Fruit fly (Drosophila melanogaster) whole organism: ENCODE data around the gene CG6149.

Source experiments
- CG8478 ChIP-seq: fragments of >200 bp; optimal IDR thresholded peaks from 2 replicates; lab custom pipeline; 2018; ENCODE audit warnings: inconsistent platforms
- Dll ChIP-seq: fragments of >200 bp; optimal IDR thresholded peaks from 2 replicates; lab custom pipeline; 2017
- EcR ChIP-seq, 2 experiments: fragments of >200 bp; optimal IDR thresholded peaks; 2 replicates each; lab custom pipeline; 2017; ENCODE audit warnings: missing biosample characterization in 2 of 2, missing genetic modification characterization in 2 of 2, missing genetic modification reagents in 2 of 2
- pan ChIP-seq: fragments of >200 bp; optimal IDR thresholded peaks from 2 replicates; lab custom pipeline; 2017
- psq ChIP-seq: fragments of >200 bp; optimal IDR thresholded peaks from 2 replicates; lab custom pipeline; 2017
- usp ChIP-seq: fragments of >200 bp; optimal IDR thresholded peaks from 2 replicates; lab custom pipeline; 2017; ENCODE audit warnings: missing biosample characterization, missing genetic modification characterization, mixed read lengths

CG6149 gene

dm6 chr3L:11448349-11448748, 13.1 kb upstream of the CG6149 start:
- TF ChIP-seq usp (no peak), pan (lab: Kevin White, UChicago) (no peak), CG8478 (lab: Kevin White, UChicago) (no peak), psq (no peak), EcR (GFP tag; optimal IDR thresholded peaks at IDR 0.05; lab: Kevin White, UChicago) (no peak), Dll (lab: Kevin White, UChicago) (no peak)

dm6 chr3L:11447022-11447728, 11.9 kb upstream of the CG6149 start:
- TF ChIP-seq usp (no peak), EcR (GFP tag; optimal IDR thresholded peaks at IDR 0.05; lab: Kevin White, UChicago) (peak in 1 of 2 experiments; percentile 90)

DNA sequence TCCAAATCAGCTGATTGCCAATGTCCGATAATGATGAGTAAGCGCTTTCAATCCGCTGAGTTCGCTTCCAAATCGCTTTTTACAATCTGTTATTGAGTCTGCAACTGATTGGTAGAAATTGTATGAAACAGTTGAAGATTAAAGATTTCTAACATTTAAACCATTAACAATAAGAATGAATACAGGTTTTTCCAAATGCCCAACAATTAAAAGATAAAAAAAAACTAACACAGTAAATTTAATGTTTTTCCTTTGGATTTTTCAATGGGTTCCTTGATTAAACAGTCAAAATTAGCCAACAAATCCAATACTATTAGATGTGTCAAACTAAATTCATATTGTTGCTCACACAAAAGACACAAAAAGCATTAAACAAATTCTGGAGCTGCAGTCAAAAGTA, 9.6 kb upstream of the CG6149 start, which contains the start of gene CG7557:
Gene CG7557, plus strand, starts transcription at position 301 of the 400 bp plus-strand sequence.
- no peak for TF ChIP-seq psq
- no peak for TF ChIP-seq Dll (lab: Kevin White, UChicago)
- no peak for TF ChIP-seq usp
- no peak for TF ChIP-seq CG8478 (lab: Kevin White, UChicago)
- no peak for TF ChIP-seq pan (lab: Kevin White, UChicago)
- TF ChIP-seq EcR (GFP tag; optimal IDR thresholded peaks at IDR 0.05; lab: Kevin White, UChicago) = no peak

DNA sequence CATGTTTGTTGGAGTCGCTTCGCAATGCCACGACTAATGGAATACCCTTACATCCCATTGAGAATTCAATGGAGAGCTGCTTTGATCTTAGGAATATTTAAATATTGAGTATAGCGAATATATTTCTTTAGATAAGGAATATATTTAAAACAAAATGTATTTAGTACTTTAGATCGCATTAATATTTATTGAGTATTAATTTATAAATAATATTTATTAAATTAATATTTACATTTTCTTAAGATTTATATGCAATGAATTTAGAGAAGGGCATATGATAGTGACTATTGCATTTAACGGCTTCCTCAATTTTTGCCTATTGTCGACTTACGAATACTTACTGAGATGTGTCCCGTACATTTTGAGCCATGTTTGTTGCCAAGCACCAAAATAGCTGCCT, 8.9 kb upstream of the CG6149 start:
- TF ChIP-seq pan (lab: Kevin White, UChicago) = no peak

DNA sequence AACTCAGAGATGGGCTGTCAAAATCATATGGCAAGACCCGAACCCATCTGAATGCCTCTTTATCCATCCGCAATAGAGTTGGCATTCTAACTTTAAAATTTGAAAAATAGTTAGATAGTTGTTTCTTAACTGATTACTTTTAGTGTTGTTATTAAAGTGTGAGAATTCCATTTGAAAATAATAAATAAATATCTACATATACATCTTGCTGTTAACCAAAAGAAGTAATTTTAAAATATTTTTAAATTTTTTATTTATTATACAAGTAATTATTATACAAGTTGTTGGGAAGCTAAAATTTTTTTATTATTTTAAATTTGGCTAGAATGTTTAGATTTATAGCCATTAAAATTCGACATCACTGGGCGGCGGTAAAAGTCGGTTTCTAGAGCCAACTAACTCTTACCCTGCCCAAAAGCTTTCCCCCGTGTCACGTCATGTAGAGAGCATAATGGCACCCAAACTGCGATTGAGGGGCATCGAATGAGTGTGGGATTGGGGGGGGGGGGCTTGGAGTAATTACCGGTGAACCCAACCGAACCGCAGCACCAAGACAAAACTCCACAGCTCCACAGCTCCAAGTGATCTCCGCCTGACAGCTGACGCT, 8.3 kb upstream of the CG6149 start:
- TF ChIP-seq CG8478 (lab: Kevin White, UChicago) (no peak), EcR (GFP tag; optimal IDR thresholded peaks at IDR 0.05; lab: Kevin White, UChicago) (no peak), psq (no peak), pan (lab: Kevin White, UChicago) (no peak), Dll (lab: Kevin White, UChicago) (no peak), usp (no peak)

DNA sequence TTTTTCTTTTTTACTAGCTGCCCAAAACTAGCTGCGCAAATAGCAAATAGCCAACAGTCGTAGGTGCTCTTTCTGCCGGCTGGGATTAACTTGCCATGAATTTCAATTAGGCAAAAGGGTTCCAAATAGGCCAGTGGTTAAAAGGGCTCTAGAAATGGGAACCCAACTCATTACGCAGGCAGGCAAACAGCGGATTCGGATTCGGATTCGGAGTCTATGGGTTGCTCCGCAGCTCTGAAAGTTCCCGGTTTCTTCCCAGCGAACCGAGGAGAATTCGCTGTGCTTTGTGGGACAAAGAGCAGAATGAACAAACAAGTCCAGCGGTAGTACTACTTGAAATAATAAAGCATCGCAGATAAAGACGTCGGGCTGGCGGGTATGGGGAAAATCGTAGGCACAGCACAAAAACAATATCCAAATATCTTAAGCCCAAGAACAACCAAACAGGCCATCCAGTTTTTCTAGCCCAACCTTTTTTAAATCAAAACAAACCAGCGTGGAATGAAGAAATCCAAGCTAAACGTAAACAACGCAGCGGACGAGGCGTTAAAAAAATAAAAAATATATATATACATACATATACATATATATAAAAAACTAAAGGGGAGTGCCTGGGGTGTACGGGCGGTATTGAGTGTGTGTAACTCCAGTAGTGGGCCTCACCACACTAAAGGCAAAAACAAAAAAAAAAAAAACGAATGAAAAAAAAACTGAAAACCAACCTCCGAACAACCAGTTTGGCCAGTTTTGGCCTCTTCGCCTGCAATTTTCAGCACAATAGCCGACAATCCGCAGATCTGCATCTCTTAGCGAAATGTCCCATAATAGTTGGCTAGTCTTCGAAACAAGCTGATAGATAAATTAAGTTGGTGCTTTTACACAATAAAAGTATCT, 6.9 kb upstream of the CG6149 start:
- TF ChIP-seq usp = no peak
- no peak for TF ChIP-seq CG8478 (lab: Kevin White, UChicago)
- no peak for TF ChIP-seq pan (lab: Kevin White, UChicago)
- no peak for TF ChIP-seq Dll (lab: Kevin White, UChicago)
- no peak for TF ChIP-seq psq
- TF ChIP-seq EcR (GFP tag; optimal IDR thresholded peaks at IDR 0.05; lab: Kevin White, UChicago) = no peak

DNA sequence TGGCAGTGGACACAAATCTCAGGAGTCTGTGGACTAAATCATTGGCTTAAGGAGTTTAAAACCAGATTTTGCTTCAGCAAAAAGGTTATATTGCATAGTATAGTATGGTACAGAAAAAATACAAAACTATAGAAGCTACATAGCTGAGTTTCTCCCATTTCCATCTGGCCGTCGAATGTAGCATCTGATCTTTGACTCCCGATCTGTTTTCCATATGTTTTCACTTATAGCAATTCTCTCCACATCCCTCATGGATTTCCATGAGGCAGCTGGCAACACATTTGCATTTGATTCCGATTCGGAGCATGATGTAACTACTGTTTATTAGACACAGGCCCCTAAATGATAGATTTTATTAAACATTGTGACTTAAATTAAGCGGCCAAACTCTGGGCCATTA, 5.5 kb upstream of the CG6149 start:
- TF ChIP-seq Dll (lab: Kevin White, UChicago) (no peak), pan (lab: Kevin White, UChicago) (no peak), psq (no peak), usp (no peak)

- TF ChIP-seq usp = no peak
- TF ChIP-seq pan (lab: Kevin White, UChicago) = no peak
- no peak for TF ChIP-seq EcR (GFP tag; optimal IDR thresholded peaks at IDR 0.05; lab: Kevin White, UChicago)
- TF ChIP-seq Dll (lab: Kevin White, UChicago) = no peak
- TF ChIP-seq psq = no peak
- no peak for TF ChIP-seq CG8478 (lab: Kevin White, UChicago)
These were observed 5.0 kb upstream of the CG6149 start for dm6 chr3L:11440258-11440657.

dm6 chr3L:11439570-11439969, 4.3 kb upstream of the CG6149 start:
- TF ChIP-seq psq (no peak), CG8478 (lab: Kevin White, UChicago) (no peak), Dll (lab: Kevin White, UChicago) (no peak), usp (no peak), EcR (GFP tag; optimal IDR thresholded peaks at IDR 0.05; lab: Kevin White, UChicago) (no peak), pan (lab: Kevin White, UChicago) (no peak)

dm6 chr3L:11434112-11434511, 1.2 kb downstream of the CG6149 start:
- no peak for TF ChIP-seq pan (lab: Kevin White, UChicago)
- TF ChIP-seq psq = no peak
- TF ChIP-seq Dll (lab: Kevin White, UChicago) = no peak
- TF ChIP-seq CG8478 (lab: Kevin White, UChicago) = no peak
- TF ChIP-seq EcR (GFP tag; optimal IDR thresholded peaks at IDR 0.05; lab: Kevin White, UChicago) = no peak
- no peak for TF ChIP-seq usp

DNA sequence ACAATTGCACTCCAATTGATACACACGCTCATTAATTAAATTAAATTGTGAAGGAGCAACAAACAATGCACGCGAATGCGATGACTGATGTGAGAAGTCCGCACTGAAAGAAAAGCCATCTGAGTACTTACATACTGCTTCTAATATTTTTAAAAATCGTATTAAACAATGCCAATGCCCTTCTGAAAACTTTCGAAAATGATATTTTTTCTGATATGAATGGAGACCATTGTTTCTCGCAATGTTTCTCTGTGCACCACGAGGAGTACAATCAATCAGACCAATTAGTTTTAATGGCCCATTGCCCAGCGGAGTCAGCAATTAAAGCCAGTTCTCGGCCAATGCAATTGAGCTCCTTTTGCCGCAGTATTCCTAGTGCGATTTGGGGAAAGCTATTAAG, 2.1 kb downstream of the CG6149 start:
- TF ChIP-seq CG8478 (lab: Kevin White, UChicago) (no peak), pan (lab: Kevin White, UChicago) (no peak), psq (no peak), EcR (GFP tag; optimal IDR thresholded peaks at IDR 0.05; lab: Kevin White, UChicago) (no peak), Dll (lab: Kevin White, UChicago) (no peak), usp (no peak)

- TF ChIP-seq usp (no peak), pan (lab: Kevin White, UChicago) (no peak), psq (no peak), EcR (GFP tag; optimal IDR thresholded peaks at IDR 0.05; lab: Kevin White, UChicago) (no peak), Dll (lab: Kevin White, UChicago) (no peak)
These were observed 2.8 kb downstream of the CG6149 start for dm6 chr3L:11432472-11432871.
